Worm (Caenorhabditis elegans): ENCODE data around the gene npp-8.

Gene npp-8

DNA sequence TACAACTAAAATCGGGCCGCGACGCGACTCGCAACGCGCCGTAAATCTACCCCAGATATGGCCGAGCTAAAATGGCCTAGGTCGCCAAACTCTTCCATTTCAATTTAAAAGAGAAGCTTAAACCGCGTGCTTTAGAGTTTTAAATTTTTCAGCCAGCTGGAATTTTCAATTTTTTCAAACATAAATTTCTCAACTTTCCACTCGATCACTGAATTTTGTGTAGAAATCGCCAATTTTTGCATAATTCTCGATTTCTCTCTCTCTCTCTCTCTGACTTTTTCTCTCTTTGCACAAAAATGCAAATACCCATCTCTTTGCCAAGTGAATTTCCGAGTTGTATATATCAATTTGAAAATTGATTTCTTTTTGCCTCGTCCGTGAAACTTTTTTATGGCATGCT is 72.2 kb downstream of the npp-8 start, which contains the start of gene K03H6.1:
K03H6.1 (plus strand) TSS at position 301 of the 400 bp plus-strand sequence.
- no peak for TF ChIP-seq Y55F3AM.14 (GFP tag; optimal IDR thresholded peaks at IDR 0.05)
- TF ChIP-seq lin-11 (tag; optimal IDR thresholded peaks at IDR 0.05) = no peak
- TF ChIP-seq nhr-77 (tag; optimal IDR thresholded peaks at IDR 0.05) = no peak
- no peak for TF ChIP-seq aly-2 (tag; optimal IDR thresholded peaks at IDR 0.05)
- TF ChIP-seq mbf-1 (tag; optimal IDR thresholded peaks at IDR 0.05) = no peak
- no peak for TF ChIP-seq snpc-4 (tag; optimal IDR thresholded peaks at IDR 0.05)
- TF ChIP-seq ztf-1 (GFP tag; conservative IDR thresholded peaks at IDR 0.05) = no peak
- TF ChIP-seq lsy-2 (tag; optimal IDR thresholded peaks at IDR 0.05) = no peak
- no peak for TF ChIP-seq nhr-25 (tag; optimal IDR thresholded peaks at IDR 0.05)

DNA sequence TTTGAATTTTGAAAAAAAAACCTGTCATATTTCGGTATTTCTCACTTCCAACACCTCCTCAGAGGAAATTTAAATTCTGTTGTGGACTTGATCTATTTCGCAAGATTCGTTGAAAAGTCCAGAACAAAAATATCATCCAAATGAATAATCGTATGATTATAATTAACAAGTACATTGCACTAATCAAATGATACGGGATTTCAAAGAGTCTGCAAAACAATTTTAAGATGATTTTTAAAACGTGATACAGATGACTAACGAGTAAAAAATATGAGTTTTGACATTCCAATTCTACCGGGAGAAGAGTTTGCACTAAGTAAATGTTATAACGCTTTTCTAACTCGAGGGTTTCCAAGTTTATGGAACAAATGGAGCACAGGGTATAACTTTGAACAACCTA is 73.3 kb downstream of the npp-8 start:
- no peak for TF ChIP-seq peb-1 (tag; optimal IDR thresholded peaks at IDR 0.05)
- TF ChIP-seq unc-39 (tag; optimal IDR thresholded peaks at IDR 0.05) = no peak
- no peak for TF ChIP-seq ceh-82 (tag; optimal IDR thresholded peaks at IDR 0.05)
- TF ChIP-seq skn-1 (tag; optimal IDR thresholded peaks at IDR 0.05) = peak; percentile 74
- TF ChIP-seq ztf-1 (GFP tag; conservative IDR thresholded peaks at IDR 0.05) = no peak
- TF ChIP-seq mbf-1 (tag; optimal IDR thresholded peaks at IDR 0.05) = no peak

DNA sequence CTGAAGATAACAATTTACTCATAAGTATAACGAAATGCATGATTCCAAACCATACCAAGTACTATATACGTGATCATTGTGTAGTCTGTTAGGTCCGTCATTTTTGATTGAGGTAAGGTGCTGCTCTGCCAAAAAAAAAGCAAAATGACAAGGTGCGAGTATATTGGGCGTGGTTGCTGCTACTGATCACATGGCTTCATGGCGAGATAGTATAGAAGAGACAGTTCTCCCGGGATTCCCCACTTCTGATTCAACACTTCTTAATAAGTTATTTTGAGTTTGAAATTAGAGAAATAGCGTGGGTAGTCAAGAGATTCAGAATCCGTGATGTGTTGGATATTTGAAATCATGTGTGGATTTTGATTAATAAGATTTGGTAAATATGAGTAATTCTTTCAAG is 74.4 kb downstream of the npp-8 start, which contains the start of gene K03H6.4:
K03H6.4 (minus strand) TSS at position 101 of the 400 bp plus-strand sequence.
- TF ChIP-seq egl-27 (tag; optimal IDR thresholded peaks at IDR 0.05) (no peak), aly-2 (tag; optimal IDR thresholded peaks at IDR 0.05) (no peak), alr-1 (tag; optimal IDR thresholded peaks at IDR 0.05) (no peak), elt-1 (tag; optimal IDR thresholded peaks at IDR 0.05) (no peak), ceh-82 (tag; optimal IDR thresholded peaks at IDR 0.05) (no peak), sma-9 (GFP tag; optimal IDR thresholded peaks at IDR 0.05) (no peak), sma-9 (tag; optimal IDR thresholded peaks at IDR 0.05) (no peak), nhr-77 (tag; optimal IDR thresholded peaks at IDR 0.05) (no peak), R02D3.7 (tag; optimal IDR thresholded peaks at IDR 0.05) (no peak), nhr-21 (tag; optimal IDR thresholded peaks at IDR 0.05) (no peak)

Data from whole organism, L2 larva.